Worm (Caenorhabditis elegans) whole organism, early embryonic: ENCODE data around the gene srh-33.

Experiments
- F13C5.2 ChIP-seq: sonication (generic microtip); optimal IDR thresholded peaks from 2 replicates; lab custom pipeline; 2017; ENCODE audit warnings: mild to moderate bottlenecking, missing genetic modification characterization, inconsistent platforms, missing compliant biosample characterization
- ama-1 ChIP-seq: fragments of 150-350 bp; optimal IDR thresholded peaks from 2 replicates; lab custom pipeline; 2014
- ets-7 ChIP-seq: sonication (generic microtip); optimal IDR thresholded peaks from 2 replicates; lab custom pipeline; 2016; ENCODE audit warnings: missing genotype, missing genetic modification characterization, missing compliant biosample characterization
- flt-1 ChIP-seq: fragments of 200-800 bp; sonication (Bioruptor generic); IDR thresholded peaks from 2 replicates; pipeline ENCODE4 v1.3.6; 2022; ENCODE audit warnings: missing genetic modification characterization, missing compliant biosample characterization
- hmbx-1 ChIP-seq: sonication (generic microtip); optimal IDR thresholded peaks from 2 replicates; lab custom pipeline; 2016; ENCODE audit warnings: mild to moderate bottlenecking, missing genetic modification characterization, missing compliant biosample characterization
- hmg-4 ChIP-seq: fragments of 200-800 bp; sonication (Bioruptor generic); optimal IDR thresholded peaks from 2 replicates; lab custom pipeline; 2018; ENCODE audit warnings: mild to moderate bottlenecking, missing genetic modification characterization, missing compliant biosample characterization
- hnd-1 ChIP-seq: sonication (generic microtip); optimal IDR thresholded peaks from 2 replicates; lab custom pipeline; 2016; ENCODE audit warnings: missing genetic modification characterization, missing compliant biosample characterization
- scrt-1 ChIP-seq: fragments of 200-800 bp; sonication (Bioruptor generic); IDR thresholded peaks from 2 replicates; pipeline ENCODE4 v1.3.6; 2022; ENCODE audit warnings: missing genetic modification characterization, missing compliant biosample characterization
- sea-1 ChIP-seq: fragments of 200-800 bp; sonication (Bioruptor generic); conservative IDR thresholded peaks from 2 replicates; pipeline ENCODE4 v1.3.6; 2022; ENCODE audit warnings: missing genetic modification characterization, missing compliant biosample characterization
- tbx-11 ChIP-seq: fragments of 200-800 bp; sonication (Bioruptor generic); IDR thresholded peaks from 2 replicates; pipeline ENCODE4 v1.3.6; 2022; ENCODE audit warnings: missing genetic modification characterization, missing compliant biosample characterization

ce11 chrV:440923-441322 is 2.2 kb downstream of the srh-33 start, which contains the start of gene B0554.7:
- no peak for TF ChIP-seq ama-1 (lab: Kevin White, UChicago)
- no peak for TF ChIP-seq flt-1 (GFP tag; lab: Robert Waterston, UW)
- TF ChIP-seq hmbx-1, result no peak
- no peak for TF ChIP-seq hnd-1 (tag; lab: Kevin White, UChicago)
- no peak for TF ChIP-seq scrt-1 (GFP tag; lab: Robert Waterston, UW)
- no peak for TF ChIP-seq hmg-4
- no peak for TF ChIP-seq ets-7 (tag; lab: Kevin White, UChicago)
- no peak for TF ChIP-seq sea-1 (GFP tag; lab: Robert Waterston, UW)
- no peak for TF ChIP-seq F13C5.2 (tag; lab: Kevin White, UChicago)
- TF ChIP-seq tbx-11 (GFP tag; lab: Robert Waterston, UW), result no peak
